Worm (Caenorhabditis elegans): ENCODE results near the gene unc-7.

unc-7 gene

DNA sequence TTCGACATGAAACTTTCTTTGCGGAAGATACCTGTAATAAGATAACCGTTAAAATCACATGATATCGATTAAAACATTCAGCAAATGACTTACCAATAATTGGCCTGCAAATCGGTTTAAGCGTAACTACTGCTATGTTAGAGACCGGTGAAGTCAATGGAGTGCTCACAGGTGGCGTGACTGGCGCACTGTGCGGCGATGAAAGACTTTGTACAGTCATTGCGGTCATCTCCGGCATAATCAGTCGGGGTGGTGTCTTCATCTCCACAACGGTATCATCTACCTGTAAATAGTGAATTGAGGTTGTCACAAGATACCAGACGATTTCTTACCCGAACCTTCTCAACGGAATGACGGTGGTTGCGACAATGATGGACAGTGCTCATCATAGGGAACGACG, 70.6 kb downstream of the unc-7 start:
- TF ChIP-seq skn-1 (tag; optimal IDR thresholded peaks at IDR 0.05) (no peak), mef-2 (tag; optimal IDR thresholded peaks at IDR 0.05) (no peak), sptf-1 (tag; optimal IDR thresholded peaks at IDR 0.05) (no peak), C16A3.4 (tag; optimal IDR thresholded peaks at IDR 0.05) (no peak), nhr-11 (tag; optimal IDR thresholded peaks at IDR 0.05) (no peak), lin-35 (GFP tag; optimal IDR thresholded peaks at IDR 0.05) (peak in 1 of 2 experiments; percentile 22), mep-1 (tag; optimal IDR thresholded peaks at IDR 0.05) (no peak)

ce11 chrX:15076042-15076565, 71.4 kb downstream of the unc-7 start, which contains the start of the genes H40L08.3 and H40L08.9:
H40L08.3 (minus strand) TSS chrX:15076092.
H40L08.9 (minus strand) TSS chrX:15076480.
- peak; percentile 21 for TF ChIP-seq lin-14 (GFP tag; optimal IDR thresholded peaks at IDR 0.05)
- no peak for TF ChIP-seq nhr-90 (tag; optimal IDR thresholded peaks at IDR 0.05; ENCODE audit: poor library complexity)
- no peak for TF ChIP-seq hlh-4 (tag; optimal IDR thresholded peaks at IDR 0.05)
- TF ChIP-seq ceh-82 (tag; optimal IDR thresholded peaks at IDR 0.05), result no peak
- no peak for TF ChIP-seq nhr-11 (tag; optimal IDR thresholded peaks at IDR 0.05)
- TF ChIP-seq elt-3 (tag; optimal IDR thresholded peaks at IDR 0.05), result peak in 2 of 6 experiments; percentile 31 to 35
- no peak for TF ChIP-seq vab-15 (tag; optimal IDR thresholded peaks at IDR 0.05)
- TF ChIP-seq mab-9 (GFP tag; IDR thresholded peaks at IDR 0.05), result no peak
- TF ChIP-seq rnt-1 (tag; optimal IDR thresholded peaks at IDR 0.05), result peak; percentile 3
- TF ChIP-seq nhr-12 (tag; optimal IDR thresholded peaks at IDR 0.05), result no peak
- peak; percentile 72 for TF ChIP-seq nhr-85 (tag)
- no peak for TF ChIP-seq pax-3 (tag; optimal IDR thresholded peaks at IDR 0.05)
- TF ChIP-seq nhr-20 (tag; optimal IDR thresholded peaks at IDR 0.05), result peak; percentile 47
- no peak for TF ChIP-seq isw-1 (GFP tag; IDR thresholded peaks at IDR 0.05)
- TF ChIP-seq nhr-77 (tag; optimal IDR thresholded peaks at IDR 0.05), result no peak
- no peak for TF ChIP-seq snpc-4 (tag; optimal IDR thresholded peaks at IDR 0.05)
- no peak for TF ChIP-seq hpl-2 (GFP tag; optimal IDR thresholded peaks at IDR 0.05)
- TF ChIP-seq blmp-1 (tag; optimal IDR thresholded peaks at IDR 0.05), result no peak
- TF ChIP-seq dsc-1 (tag; optimal IDR thresholded peaks at IDR 0.05), result no peak
- peak; percentile 4 for TF ChIP-seq nhr-71 (tag; optimal IDR thresholded peaks at IDR 0.05)
- no peak for TF ChIP-seq fkh-4 (tag; optimal IDR thresholded peaks at IDR 0.05; ENCODE audit: borderline replicate concordance)
- no peak for TF ChIP-seq unc-130 (tag; optimal IDR thresholded peaks at IDR 0.05)
- TF ChIP-seq lin-35 (GFP tag; optimal IDR thresholded peaks at IDR 0.05), result no peak
- TF ChIP-seq egl-13 (tag; optimal IDR thresholded peaks at IDR 0.05), result no peak
- no peak for TF ChIP-seq fkh-10 (GFP tag; optimal IDR thresholded peaks at IDR 0.05)

DNA sequence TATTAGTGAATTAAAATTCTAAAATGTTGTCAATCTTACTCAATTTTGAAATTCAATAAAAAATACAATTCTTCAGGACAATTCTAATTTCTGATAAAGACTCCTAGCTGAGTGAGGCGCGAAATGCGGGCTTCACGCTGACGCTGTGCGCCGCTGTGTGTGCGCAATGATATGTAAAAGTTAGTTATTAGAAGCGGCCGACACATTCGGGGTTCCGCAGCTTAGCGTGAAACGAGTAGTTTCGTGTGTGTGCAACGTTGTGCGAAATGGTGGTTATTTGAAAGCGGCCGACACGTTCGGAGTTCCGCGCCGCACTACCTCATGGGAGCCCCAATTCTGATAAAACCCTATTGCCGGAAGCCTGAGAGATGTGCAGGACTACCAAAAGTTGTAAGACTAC, 72.4 kb downstream of the unc-7 start:
- TF ChIP-seq fkh-8 (tag; optimal IDR thresholded peaks at IDR 0.05) (no peak), snpc-4 (tag; optimal IDR thresholded peaks at IDR 0.05) (peak; percentile 11), nhr-19 (GFP tag; conservative IDR thresholded peaks at IDR 0.05) (no peak), efl-1 (optimal IDR thresholded peaks at IDR 0.05) (no peak), efl-1 (GFP tag; optimal IDR thresholded peaks at IDR 0.05 in 1 of 2) (peak in 1 of 2 experiments; percentile 53), skn-1 (tag; optimal IDR thresholded peaks at IDR 0.05) (no peak), egl-13 (tag; optimal IDR thresholded peaks at IDR 0.05) (no peak), nhr-84 (tag; optimal IDR thresholded peaks at IDR 0.05) (no peak), hlh-17 (GFP tag; optimal IDR thresholded peaks at IDR 0.05; ENCODE audit: borderline replicate concordance) (no peak), lin-13 (GFP tag; optimal IDR thresholded peaks at IDR 0.05) (no peak), nhr-85 (tag) (peak; percentile 9), sox-4 (tag; optimal IDR thresholded peaks at IDR 0.05) (no peak), C04F5.9 (tag; optimal IDR thresholded peaks at IDR 0.05) (no peak), pax-3 (tag; optimal IDR thresholded peaks at IDR 0.05) (no peak)
